Worm (Caenorhabditis elegans): ENCODE data around the gene hum-6.

hum-6 gene

DNA sequence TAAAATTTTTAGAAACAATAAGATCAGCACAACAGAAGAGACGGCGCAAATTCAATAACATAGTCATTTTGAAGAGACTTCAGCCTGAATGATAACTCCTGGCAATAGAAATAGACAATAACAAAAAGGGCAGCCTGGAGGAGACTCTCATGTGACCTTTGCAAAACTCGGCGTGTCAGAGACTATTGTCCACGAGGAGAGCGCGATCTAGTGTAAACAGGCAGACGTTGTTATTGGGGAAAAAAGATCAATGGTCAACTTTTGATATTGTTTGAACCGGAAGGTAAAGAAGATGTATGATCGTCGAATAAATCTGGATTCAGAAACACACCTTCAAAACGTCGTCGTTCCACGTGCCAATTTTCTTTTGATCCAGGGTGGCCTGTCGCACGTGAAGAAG, 13.3 kb downstream of the hum-6 start:
- TF ChIP-seq unc-62 (GFP tag; optimal IDR thresholded peaks at IDR 0.05) = no peak

DNA sequence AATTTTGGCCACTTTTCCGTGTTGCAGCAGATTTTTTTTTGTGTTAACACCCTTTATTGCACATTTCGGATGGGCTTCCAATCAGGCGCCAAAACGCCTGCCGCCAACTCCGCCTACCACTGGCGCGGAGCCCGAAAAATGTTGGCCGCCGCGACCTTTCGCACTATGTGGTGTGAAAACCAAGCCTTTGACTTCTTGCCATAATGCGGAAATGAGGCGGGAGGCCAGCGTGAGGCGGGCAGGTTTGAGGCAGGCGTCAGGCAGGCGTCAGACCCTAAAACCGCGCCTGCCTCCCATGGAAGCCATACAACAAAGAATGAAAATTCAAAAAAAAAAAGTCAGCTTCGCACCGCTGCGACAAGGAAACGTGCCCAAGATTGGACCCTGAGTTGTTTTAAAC, 14.0 kb downstream of the hum-6 start:
- no peak for TF ChIP-seq unc-62 (GFP tag; optimal IDR thresholded peaks at IDR 0.05)

DNA sequence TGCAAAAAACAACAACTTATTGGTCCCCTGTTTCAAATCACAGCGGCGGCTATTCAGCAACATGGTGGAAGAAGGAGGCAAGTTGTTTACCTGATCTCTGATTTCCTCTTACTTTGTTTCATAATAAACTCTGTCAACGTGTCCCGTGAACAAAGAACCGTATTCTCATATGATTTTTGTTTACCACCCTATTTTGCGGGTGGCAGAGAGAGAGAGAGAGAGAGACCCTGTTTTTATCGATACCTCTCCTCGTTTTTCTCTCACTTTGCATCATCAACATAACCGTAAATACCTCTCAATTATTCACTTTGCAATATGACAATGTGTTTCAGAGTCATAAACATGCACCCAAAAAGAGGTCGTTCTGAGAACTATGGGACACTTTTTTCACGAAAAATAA, 14.6 kb downstream of the hum-6 start:
- TF ChIP-seq unc-62 (GFP tag; optimal IDR thresholded peaks at IDR 0.05) = no peak

DNA sequence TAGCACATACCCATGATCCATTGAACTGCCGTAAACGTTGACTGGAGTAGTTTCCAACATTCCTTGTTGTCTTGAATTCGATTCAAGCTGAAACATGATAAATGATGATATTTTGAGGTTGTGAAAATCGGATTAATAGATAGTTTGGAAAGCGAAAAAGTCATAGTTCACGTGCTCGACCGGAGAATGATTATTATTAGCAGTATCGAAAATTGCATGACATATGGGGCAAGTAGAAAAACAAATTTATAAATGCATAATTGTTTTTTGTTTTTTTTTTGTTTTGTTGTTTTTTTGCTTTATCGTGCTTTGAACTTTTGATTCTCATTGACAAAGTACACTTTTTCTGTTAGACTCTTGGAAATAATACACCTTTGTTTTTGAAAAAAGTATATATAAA, 16.4 kb downstream of the hum-6 start, which contains the start of gene aakg-4:
aakg-4 (minus strand) TSS at position 101 of the 400 bp plus-strand sequence.
- TF ChIP-seq unc-62 (GFP tag; optimal IDR thresholded peaks at IDR 0.05) = no peak

DNA sequence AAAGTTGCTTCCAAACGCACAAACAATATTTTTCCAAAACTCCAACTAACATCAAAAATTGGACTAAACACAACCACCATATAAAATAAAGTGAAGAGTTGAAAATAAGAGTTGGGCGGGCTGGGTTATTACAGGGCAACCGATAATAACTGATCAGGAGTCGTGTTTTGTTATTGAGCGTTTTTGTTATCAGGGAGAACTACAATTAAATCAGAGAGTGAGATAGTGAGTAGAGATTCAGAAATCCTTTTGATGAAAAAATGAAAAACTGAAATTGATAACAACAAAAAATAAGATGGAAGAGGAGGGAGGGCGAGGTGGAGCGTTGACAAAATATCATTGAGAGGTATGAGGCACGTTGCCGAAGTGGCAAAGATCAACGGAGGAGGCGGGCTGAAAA, 17.7 kb downstream of the hum-6 start:
- TF ChIP-seq unc-62 (GFP tag; optimal IDR thresholded peaks at IDR 0.05) = no peak

DNA sequence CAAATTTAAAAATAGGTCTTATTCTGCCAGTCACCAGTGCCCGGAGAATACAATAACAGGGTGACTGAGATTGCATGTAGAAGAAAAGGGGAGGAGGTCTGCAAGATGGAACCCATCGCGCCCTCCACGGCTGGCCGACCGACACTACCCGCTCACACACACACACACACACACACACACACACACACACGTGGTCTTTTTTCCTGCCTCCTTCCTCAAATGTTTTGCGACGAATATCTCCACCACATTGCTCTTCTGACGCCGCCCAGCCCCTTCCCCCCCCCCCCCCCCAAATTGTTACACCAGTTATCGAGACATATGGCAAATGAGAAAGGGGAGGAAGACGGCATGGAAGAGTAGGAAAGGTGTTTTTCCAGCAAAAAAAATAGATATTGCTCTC, 18.9 kb downstream of the hum-6 start:
- TF ChIP-seq unc-62 (GFP tag; optimal IDR thresholded peaks at IDR 0.05) = no peak

DNA sequence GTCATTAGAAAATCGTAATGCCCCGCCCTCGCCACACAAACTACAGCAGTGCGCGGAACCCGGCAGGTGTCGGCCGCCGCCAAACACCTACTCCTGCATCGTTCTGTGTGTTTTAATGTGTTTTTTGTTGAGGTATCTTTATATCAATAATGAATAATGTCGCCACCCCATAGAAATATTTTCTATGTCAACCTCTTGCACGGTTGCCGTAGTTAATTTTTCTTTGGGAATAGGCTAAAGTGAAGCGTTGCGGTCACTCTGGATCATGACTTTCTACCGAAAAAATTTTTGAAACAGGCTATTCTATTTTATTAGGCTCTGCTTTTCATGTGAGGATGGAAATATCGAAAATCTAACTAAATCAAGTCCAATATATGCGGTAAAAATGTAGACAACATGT, 26.0 kb downstream of the hum-6 start:
- no peak for TF ChIP-seq unc-62 (GFP tag; optimal IDR thresholded peaks at IDR 0.05)

DNA sequence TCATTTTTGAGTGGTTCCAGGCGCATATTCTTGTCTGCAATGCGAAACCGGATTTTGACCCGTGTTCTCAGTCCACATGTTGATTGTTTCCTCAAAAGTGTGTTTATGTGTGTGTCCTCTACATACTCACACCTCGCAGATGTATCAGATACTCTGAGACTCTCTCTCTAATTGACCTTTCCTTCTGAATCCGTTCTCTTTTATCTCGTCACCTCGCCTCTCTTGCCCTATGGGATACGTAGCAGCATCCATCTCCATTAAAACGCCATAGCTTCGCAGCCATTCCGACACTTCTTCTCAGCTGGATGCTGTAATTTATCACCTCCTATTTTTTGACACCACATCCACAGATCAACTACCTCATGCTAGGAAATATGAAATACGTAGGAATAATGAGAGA, 27.6 kb downstream of the hum-6 start:
- no peak for TF ChIP-seq unc-62 (GFP tag; optimal IDR thresholded peaks at IDR 0.05)

DNA sequence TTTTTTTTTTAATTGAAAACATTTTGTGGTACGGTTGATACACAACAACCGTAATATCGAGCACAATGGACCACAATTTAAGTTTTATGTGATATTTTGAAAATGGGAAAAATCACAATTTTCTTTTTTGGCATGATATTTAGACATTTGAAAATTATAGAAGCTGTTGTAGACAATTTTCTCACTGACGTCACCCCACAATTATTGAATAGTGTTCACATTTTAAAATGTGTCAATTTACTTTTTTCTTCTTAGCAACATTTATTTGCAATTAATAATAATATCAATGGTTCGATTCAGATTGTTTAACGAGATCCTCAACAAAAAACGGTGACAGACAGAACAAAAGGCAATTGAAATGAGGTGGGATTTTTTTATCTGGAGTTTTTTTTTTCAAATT, 32.5 kb downstream of the hum-6 start, which contains the start of gene T01B6.1:
T01B6.1 (plus strand) TSS at position 301 of the 400 bp plus-strand sequence.
- TF ChIP-seq unc-62 (GFP tag; optimal IDR thresholded peaks at IDR 0.05) = no peak

DNA sequence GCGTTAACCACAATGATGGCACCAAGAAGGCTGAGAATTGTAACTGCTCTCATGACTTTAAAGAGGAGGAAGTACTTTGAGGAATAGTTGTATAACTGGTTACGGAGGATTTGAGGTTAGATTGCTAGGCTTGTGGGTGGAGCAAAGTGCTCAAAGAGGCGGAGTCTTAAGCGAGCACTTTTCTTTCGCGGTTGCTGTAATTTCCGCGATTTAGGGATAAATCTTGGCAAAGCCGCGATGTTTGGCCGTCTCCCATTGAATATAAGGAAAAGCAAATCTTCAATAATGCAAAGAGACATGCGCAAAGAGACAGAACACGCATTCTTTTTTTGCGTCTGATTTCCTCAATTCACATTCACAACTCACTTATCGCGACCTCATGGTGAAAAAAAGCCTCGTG, 35.3 kb downstream of the hum-6 start, which contains the start of gene nlp-45:
nlp-45 (minus strand) TSS at position 101 of the 400 bp plus-strand sequence.
- TF ChIP-seq unc-62 (GFP tag; optimal IDR thresholded peaks at IDR 0.05) = no peak

DNA sequence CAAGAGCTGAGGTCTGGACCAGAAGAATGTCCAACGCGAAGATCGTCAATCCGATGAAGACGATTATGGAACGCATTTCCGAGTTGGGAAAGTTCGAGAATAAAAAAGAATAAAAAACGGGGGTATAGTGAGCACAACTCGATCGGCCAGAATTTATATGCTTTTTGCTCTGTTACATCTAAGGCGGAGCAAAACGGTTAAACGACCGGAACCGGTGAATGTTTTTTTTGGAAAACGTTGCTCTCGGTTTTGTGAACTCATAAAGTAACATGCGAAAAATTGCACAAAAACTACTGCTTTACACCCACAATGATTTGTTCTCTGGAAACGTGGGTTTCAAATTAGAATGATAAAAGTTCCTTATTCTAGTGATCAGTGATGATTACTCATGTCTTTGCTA, 39.1 kb downstream of the hum-6 start, which contains the start of gene nlp-22:
nlp-22 (minus strand) TSS at position 101 of the 400 bp plus-strand sequence.
- TF ChIP-seq unc-62 (GFP tag; optimal IDR thresholded peaks at IDR 0.05) = no peak

DNA sequence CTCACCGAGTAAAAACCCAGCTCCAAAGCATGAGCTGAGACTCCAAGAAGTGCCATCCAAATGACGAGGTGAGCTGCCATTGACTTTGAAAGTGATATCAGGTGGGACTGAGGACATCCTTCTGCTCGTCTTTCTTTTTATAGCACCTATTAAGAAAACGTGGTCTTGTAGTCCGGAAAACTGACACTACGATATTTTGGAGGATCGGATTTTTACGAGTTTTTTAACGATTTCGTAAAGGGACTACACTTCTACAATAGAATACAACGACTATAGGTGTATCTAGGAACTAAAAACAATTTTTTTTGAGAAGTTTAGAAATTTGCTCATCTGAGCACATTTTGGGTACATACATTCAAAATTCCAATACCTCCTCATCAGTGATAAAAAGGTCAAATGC, 40.0 kb downstream of the hum-6 start, which contains the start of gene nlp-23:
nlp-23 (minus strand) TSS at position 101 of the 400 bp plus-strand sequence.
- no peak for TF ChIP-seq unc-62 (GFP tag; optimal IDR thresholded peaks at IDR 0.05)

DNA sequence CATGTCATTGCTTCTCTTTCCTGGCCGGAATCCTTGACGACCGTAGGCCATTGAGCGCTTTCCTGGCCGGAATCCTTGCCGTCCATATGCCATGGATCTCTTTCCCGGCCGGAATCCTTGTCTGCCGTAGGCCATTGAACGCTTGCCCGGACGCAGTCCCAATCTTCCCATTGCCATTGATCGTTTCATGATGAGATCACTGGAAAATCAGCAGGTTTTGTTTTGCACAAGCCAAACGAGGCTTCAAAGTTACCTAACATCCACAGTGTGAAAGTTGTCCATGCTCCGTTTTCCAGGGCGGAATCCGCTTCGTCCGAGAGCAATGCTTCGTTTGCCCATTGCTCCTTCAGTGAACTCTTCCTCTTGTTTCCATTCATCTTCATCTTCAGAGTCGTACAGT, 41.2 kb downstream of the hum-6 start:
- no peak for TF ChIP-seq unc-62 (GFP tag; optimal IDR thresholded peaks at IDR 0.05)

DNA sequence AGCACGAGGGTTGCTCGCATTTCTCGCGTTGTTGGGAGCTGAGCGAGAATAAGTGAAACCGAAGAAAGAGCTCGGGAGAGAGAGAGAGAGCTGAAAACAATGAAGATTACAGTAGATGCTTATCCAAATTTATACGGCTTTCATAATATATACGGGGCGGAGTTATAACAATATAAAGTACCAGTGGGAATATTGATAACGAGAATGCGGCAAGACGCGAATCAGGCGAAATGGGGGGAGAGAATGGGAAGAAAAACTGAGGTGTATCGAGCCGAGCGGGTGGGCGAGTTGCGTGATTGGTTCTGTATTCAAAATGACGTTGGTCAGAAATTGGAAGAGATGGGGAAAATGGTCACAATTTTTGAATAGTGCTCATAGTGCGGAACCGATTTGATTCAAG, 41.8 kb downstream of the hum-6 start, which contains the start of gene nlp-2:
nlp-2 (minus strand) TSS at position 101 of the 400 bp plus-strand sequence.
- no peak for TF ChIP-seq unc-62 (GFP tag; optimal IDR thresholded peaks at IDR 0.05)

DNA sequence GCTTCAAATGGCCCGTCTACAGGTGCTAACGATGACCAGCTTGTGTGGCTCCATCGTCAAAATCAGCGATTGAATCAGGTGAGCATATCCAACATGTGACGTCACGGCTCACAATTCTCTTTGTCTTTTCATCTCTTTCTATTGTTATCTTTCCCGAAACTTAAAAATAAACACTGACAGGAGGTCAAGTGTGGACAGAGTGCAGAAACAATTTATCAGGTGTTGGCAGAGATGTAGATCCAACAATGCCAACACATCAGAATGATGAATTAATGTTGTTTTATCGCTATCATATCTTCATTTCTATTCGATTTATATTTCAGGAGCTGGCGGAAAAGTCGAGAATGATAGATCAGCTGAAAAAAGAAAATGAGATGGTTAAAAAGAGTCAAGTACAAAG, 45.1 kb downstream of the hum-6 start:
- no peak for TF ChIP-seq unc-62 (GFP tag; optimal IDR thresholded peaks at IDR 0.05)

DNA sequence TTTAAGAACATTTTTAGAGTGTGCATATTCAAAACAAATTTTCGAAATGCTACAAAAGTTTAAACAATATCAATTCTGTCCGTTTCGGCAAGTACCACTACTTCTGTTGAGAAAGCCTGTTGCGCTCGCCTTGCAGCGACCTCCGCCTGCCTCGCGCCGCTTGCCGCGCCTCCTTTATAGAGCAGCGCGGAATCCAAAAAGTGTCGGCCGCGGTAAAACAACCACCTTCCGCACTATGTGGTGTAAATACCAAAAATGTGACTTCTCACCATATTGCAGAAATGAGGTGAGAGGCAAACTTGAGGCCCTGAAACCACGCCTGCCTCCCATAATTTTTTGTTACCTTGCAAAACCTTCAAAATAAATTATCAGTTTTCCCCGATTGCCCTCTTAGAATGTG, 50.0 kb downstream of the hum-6 start:
- TF ChIP-seq unc-62 (GFP tag; optimal IDR thresholded peaks at IDR 0.05) = no peak

DNA sequence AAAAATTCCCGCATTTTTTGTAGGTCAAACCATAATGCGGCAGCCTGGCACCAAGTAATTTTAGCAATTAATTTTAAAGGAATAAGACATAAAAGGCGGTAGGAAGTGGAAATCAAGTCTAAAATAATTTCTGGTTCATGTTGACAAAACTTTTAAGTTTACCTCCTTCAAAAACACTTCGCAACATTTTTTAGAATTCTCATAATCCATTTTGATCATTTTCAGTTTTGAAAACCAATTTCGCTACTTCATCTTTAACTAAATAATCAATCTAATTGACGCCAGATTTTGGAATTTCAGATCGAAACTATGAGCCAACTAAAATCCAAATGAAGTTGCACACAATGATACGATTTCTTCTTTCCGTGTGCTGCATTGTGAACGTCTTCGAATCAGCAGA, 56.9 kb downstream of the hum-6 start, which contains the start of gene lgc-40:
lgc-40 (plus strand) TSS at position 301 of the 400 bp plus-strand sequence.
- no peak for TF ChIP-seq unc-62 (GFP tag; optimal IDR thresholded peaks at IDR 0.05)

DNA sequence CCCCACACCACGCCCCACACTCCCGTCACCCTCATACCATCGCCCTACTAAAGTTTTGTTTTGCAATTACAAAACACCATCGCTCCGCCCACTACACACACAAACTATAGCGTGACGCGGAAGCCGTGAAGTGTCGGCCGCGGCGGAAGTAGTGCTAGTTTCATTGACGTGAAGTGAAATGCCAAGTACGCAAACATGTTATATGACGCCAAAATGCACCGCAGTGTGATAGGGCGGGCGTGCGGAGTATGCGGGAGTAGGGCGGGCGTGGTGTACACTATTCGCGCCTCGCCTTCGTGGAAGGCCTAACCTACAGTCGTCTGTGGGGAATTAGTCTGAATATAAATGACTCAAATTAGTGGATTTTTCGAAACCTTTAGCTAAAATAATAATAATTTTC, 60.0 kb downstream of the hum-6 start:
- TF ChIP-seq unc-62 (GFP tag; optimal IDR thresholded peaks at IDR 0.05) = no peak

Data from whole organism, dauer.